Fruit fly (Drosophila melanogaster) whole organism, embryonic: Measurements from ENCODE around the gene CG45544.

Experiments used
- Asciz ChIP-seq: fragments of 200-800 bp; sonication (Bioruptor generic); optimal IDR thresholded peaks from 2 replicates; lab custom pipeline; 2017; ENCODE audit warnings: missing biosample characterization, mild to moderate bottlenecking, missing genetic modification characterization, missing genetic modification reagents
- B-H1 ChIP-seq: fragments of 200-800 bp; sonication (Bioruptor generic); IDR thresholded peaks from 3 replicates; pipeline ENCODE4 v1.3.6; 2022; ENCODE audit warnings: missing biosample characterization, missing genetic modification characterization
- CG11456 ChIP-seq: fragments of 200-800 bp; sonication (Bioruptor generic); IDR thresholded peaks from 3 replicates; pipeline ENCODE4 v1.3.6; 2022; ENCODE audit warnings: missing biosample characterization, missing genetic modification characterization
- CG12236 ChIP-seq: fragments of 200-800 bp; sonication (Bioruptor generic); optimal IDR thresholded peaks from 2 replicates; lab custom pipeline; 2016; ENCODE audit warnings: missing biosample characterization, missing genetic modification characterization
- CG12769 ChIP-seq: fragments of 200-800 bp; sonication (Bioruptor generic); optimal IDR thresholded peaks from 2 replicates; lab custom pipeline; 2019; ENCODE audit warnings: missing biosample characterization, mild to moderate bottlenecking, missing genetic modification characterization, moderate library complexity
- CG13624 ChIP-seq: fragments of 200-800 bp; sonication (Bioruptor generic); optimal IDR thresholded peaks from 2 replicates; lab custom pipeline; 2016; ENCODE audit warnings: missing biosample characterization, missing genetic modification characterization
- CG15011 ChIP-seq: fragments of 200-800 bp; sonication (Bioruptor generic); optimal IDR thresholded peaks from 3 replicates; lab custom pipeline; 2018; ENCODE audit warnings: missing biosample characterization, mild to moderate bottlenecking, missing genetic modification characterization
- CG1529 ChIP-seq: fragments of 200-800 bp; sonication (Bioruptor generic); optimal IDR thresholded peaks from 3 replicates; lab custom pipeline; 2018; ENCODE audit warnings: missing biosample characterization, missing genetic modification characterization
- CG1647 ChIP-seq: fragments of 200-800 bp; sonication (Bioruptor generic); optimal IDR thresholded peaks from 3 replicates; lab custom pipeline; 2016; ENCODE audit warnings: missing biosample characterization, missing genetic modification characterization
- CG18262 ChIP-seq: fragments of 200-800 bp; optimal IDR thresholded peaks from 3 replicates; lab custom pipeline; 2019; ENCODE audit warnings: missing biosample characterization, mild to moderate bottlenecking, missing genetic modification characterization, moderate library complexity
- CG2199 ChIP-seq: fragments of 200-800 bp; sonication (Bioruptor generic); IDR thresholded peaks from 3 replicates; pipeline ENCODE4 v1.3.6; 2022; ENCODE audit warnings: missing biosample characterization, missing genetic modification characterization
- CG2889 ChIP-seq: fragments of 200-800 bp; sonication (Bioruptor generic); IDR thresholded peaks from 3 replicates; pipeline ENCODE4 v1.3.6; 2022; ENCODE audit warnings: missing biosample characterization, missing genetic modification characterization
- CG3281 ChIP-seq: fragments of 200-800 bp; sonication (Bioruptor generic); optimal IDR thresholded peaks from 3 replicates; lab custom pipeline; 2017; ENCODE audit warnings: missing biosample characterization, mild to moderate bottlenecking, missing genetic modification characterization
- CG3407 ChIP-seq: fragments of 200-800 bp; sonication (Bioruptor generic); optimal IDR thresholded peaks from 2 replicates; lab custom pipeline; 2018; ENCODE audit warnings: missing biosample characterization, mild to moderate bottlenecking, missing genetic modification characterization
- CG6854 ChIP-seq: fragments of 200-800 bp; sonication (Bioruptor generic); optimal IDR thresholded peaks from 3 replicates; lab custom pipeline; 2017; ENCODE audit warnings: missing biosample characterization, mild to moderate bottlenecking, missing genetic modification characterization
- CG7928 ChIP-seq: fragments of 200-800 bp; sonication (Bioruptor generic); optimal IDR thresholded peaks from 2 replicates; lab custom pipeline; 2017; ENCODE audit warnings: missing biosample characterization, mild to moderate bottlenecking, missing genetic modification characterization
- CG8089 ChIP-seq: fragments of 200-800 bp; sonication (Bioruptor generic); optimal IDR thresholded peaks from 3 replicates; lab custom pipeline; 2016; ENCODE audit warnings: missing biosample characterization, missing genetic modification characterization
- CG9876 ChIP-seq: fragments of 200-800 bp; sonication (Bioruptor generic); optimal IDR thresholded peaks from 2 replicates; lab custom pipeline; 2016; ENCODE audit warnings: missing biosample characterization, missing genetic modification characterization
- Dek ChIP-seq: fragments of 200-800 bp; sonication (Bioruptor generic); optimal IDR thresholded peaks from 3 replicates; lab custom pipeline; 2019; ENCODE audit warnings: missing biosample characterization, mild to moderate bottlenecking, missing genetic modification characterization, moderate library complexity
- E2f1 ChIP-seq: fragments of 200-800 bp; sonication (Bioruptor generic); IDR thresholded peaks from 2 replicates; pipeline ENCODE4 v1.3.6; 2022; ENCODE audit warnings: missing biosample characterization, missing genetic modification characterization
- E2f2 ChIP-seq: fragments of 200-800 bp; sonication (Bioruptor generic); IDR thresholded peaks from 2 replicates; pipeline ENCODE4 v1.3.6; 2022; ENCODE audit warnings: missing biosample characterization, missing genetic modification characterization
- Gug ChIP-seq: fragments of 200-800 bp; sonication (Bioruptor generic); IDR thresholded peaks from 4 replicates; pipeline ENCODE4 v1.3.6; 2022; ENCODE audit warnings: missing biosample characterization, missing genetic modification characterization
- HLHmδ ChIP-seq: fragments of 200-800 bp; sonication (Bioruptor generic); optimal IDR thresholded peaks from 2 replicates; lab custom pipeline; 2018; ENCODE audit warnings: missing biosample characterization, mild to moderate bottlenecking, missing genetic modification characterization, moderate library complexity
- Kr ChIP-seq: fragments of 200-800 bp; sonication (Bioruptor generic); optimal IDR thresholded peaks from 2 replicates; lab custom pipeline; 2017; ENCODE audit warnings: missing biosample characterization, mild to moderate bottlenecking, missing genetic modification characterization
- Neu2 ChIP-seq: fragments of 200-800 bp; sonication (Bioruptor generic); optimal IDR thresholded peaks from 3 replicates; lab custom pipeline; 2016; ENCODE audit warnings: missing biosample characterization, missing genetic modification characterization, borderline replicate concordance
- PHDP ChIP-seq: fragments of 200-800 bp; sonication (Bioruptor generic); optimal IDR thresholded peaks from 3 replicates; lab custom pipeline; 2018; ENCODE audit warnings: missing biosample characterization, mild to moderate bottlenecking, missing genetic modification characterization, moderate library complexity
- Taf1 ChIP-seq: fragments of 200-800 bp; sonication (Bioruptor generic); IDR thresholded peaks from 2 replicates; pipeline ENCODE4 v1.3.6; 2022; ENCODE audit warnings: missing biosample characterization, missing genetic modification characterization
- aop ChIP-seq: fragments of 200-800 bp; sonication (Bioruptor generic); IDR thresholded peaks from 2 replicates; pipeline ENCODE4 v1.3.6; 2022; ENCODE audit warnings: missing biosample characterization, missing genetic modification characterization
- chm ChIP-seq: fragments of 200-800 bp; sonication (Bioruptor generic); IDR thresholded peaks from 2 replicates; pipeline ENCODE4 v1.3.6; 2022; ENCODE audit warnings: missing biosample characterization, missing genetic modification characterization
- corto ChIP-seq: fragments of 200-800 bp; sonication (Bioruptor generic); optimal IDR thresholded peaks from 2 replicates; lab custom pipeline; 2016; ENCODE audit warnings: missing biosample characterization, mild to moderate bottlenecking, missing genetic modification characterization, moderate library complexity
- cwo ChIP-seq: fragments of 200-800 bp; sonication (Bioruptor generic); optimal IDR thresholded peaks from 3 replicates; lab custom pipeline; 2017; ENCODE audit warnings: missing biosample characterization, missing genetic modification characterization, mild to moderate bottlenecking, moderate library complexity, missing genetic modification reagents
- fd102C ChIP-seq: fragments of 200-800 bp; sonication (Bioruptor generic); optimal IDR thresholded peaks from 2 replicates; lab custom pipeline; 2018; ENCODE audit warnings: missing biosample characterization, mild to moderate bottlenecking, missing genetic modification characterization, moderate library complexity
- fu2 ChIP-seq: fragments of 200-800 bp; sonication (Bioruptor generic); optimal IDR thresholded peaks from 2 replicates; lab custom pipeline; 2016; ENCODE audit warnings: missing biosample characterization, missing genetic modification characterization
- gem ChIP-seq: fragments of 200-800 bp; sonication (Bioruptor generic); optimal IDR thresholded peaks from 2 replicates; lab custom pipeline; 2019; ENCODE audit warnings: missing biosample characterization, mild to moderate bottlenecking, missing genetic modification characterization, moderate library complexity
- hbn ChIP-seq: fragments of 200-800 bp; sonication (Bioruptor generic); IDR thresholded peaks from 2 replicates; pipeline ENCODE4 v1.3.6; 2022; ENCODE audit warnings: missing biosample characterization, missing genetic modification characterization; ENCODE audit not compliant: partially characterized antibody
- insv ChIP-seq, 2 experiments: fragments of 200-800 bp; sonication (Bioruptor generic); optimal IDR thresholded peaks; 3 replicates each; lab custom pipeline; 2016 to 2018; ENCODE audit warnings: missing biosample characterization in 2 of 2, missing genetic modification characterization in 2 of 2
- inv ChIP-seq: fragments of 200-800 bp; sonication (Bioruptor generic); IDR thresholded peaks from 2 replicates; pipeline ENCODE4 v1.3.6; 2022; ENCODE audit warnings: missing biosample characterization, missing genetic modification characterization; ENCODE audit not compliant: partially characterized antibody
- lbe ChIP-seq: fragments of 200-800 bp; sonication (Bioruptor generic); optimal IDR thresholded peaks from 2 replicates; lab custom pipeline; 2016; ENCODE audit warnings: missing biosample characterization, mild to moderate bottlenecking, missing genetic modification characterization
- lilli ChIP-seq: fragments of 200-800 bp; sonication (Bioruptor generic); optimal IDR thresholded peaks from 3 replicates; lab custom pipeline; 2016; ENCODE audit warnings: missing biosample characterization, missing genetic modification characterization
- mld ChIP-seq: fragments of 200-800 bp; sonication (Bioruptor generic); IDR thresholded peaks from 3 replicates; pipeline ENCODE4 v1.3.6; 2022; ENCODE audit warnings: missing biosample characterization, missing genetic modification characterization; ENCODE audit not compliant: partially characterized antibody
- psq ChIP-seq: fragments of 200-800 bp; sonication (Bioruptor generic); optimal IDR thresholded peaks from 2 replicates; lab custom pipeline; 2017; ENCODE audit warnings: missing biosample characterization, missing genetic modification characterization
- salm ChIP-seq: fragments of 200-800 bp; sonication (Bioruptor generic); optimal IDR thresholded peaks from 2 replicates; lab custom pipeline; 2018; ENCODE audit warnings: missing biosample characterization, mild to moderate bottlenecking, missing genetic modification characterization
- stc ChIP-seq: fragments of 200-800 bp; sonication (Bioruptor generic); IDR thresholded peaks from 2 replicates; pipeline ENCODE4 v1.3.6; 2022; ENCODE audit warnings: missing biosample characterization, missing genetic modification characterization
- tap ChIP-seq: fragments of 200-800 bp; optimal IDR thresholded peaks from 3 replicates; lab custom pipeline; 2019; ENCODE audit warnings: missing biosample characterization, mild to moderate bottlenecking, missing genetic modification characterization, moderate library complexity
- tll ChIP-seq, 2 experiments: fragments of 200-800 bp in 1 of 2; fragments of >200 bp in 1 of 2; sonication (Bioruptor generic) in 1 of 2; optimal IDR thresholded peaks; 2 replicates each; lab custom pipeline; 2017 to 2019; ENCODE audit warnings: missing biosample characterization in 2 of 2, missing genetic modification characterization in 2 of 2, mild to moderate bottlenecking in 1 of 2, moderate library complexity in 1 of 2
- tx ChIP-seq: fragments of 200-800 bp; sonication (Bioruptor generic); optimal IDR thresholded peaks from 2 replicates; lab custom pipeline; 2016; ENCODE audit warnings: missing biosample characterization, missing genetic modification characterization
- vnd ChIP-seq: fragments of 200-800 bp; sonication (Bioruptor generic); IDR thresholded peaks from 3 replicates; pipeline ENCODE4 v1.3.6; 2022; ENCODE audit warnings: missing biosample characterization, missing genetic modification characterization; ENCODE audit not compliant: partially characterized antibody
- wdn ChIP-seq: fragments of 200-800 bp; sonication (Bioruptor generic); IDR thresholded peaks from 2 replicates; pipeline ENCODE4 v1.3.6; 2022; ENCODE audit warnings: missing biosample characterization, missing genetic modification characterization
- zen ChIP-seq: fragments of 200-800 bp; sonication (Bioruptor generic); optimal IDR thresholded peaks from 3 replicates; lab custom pipeline; 2018; ENCODE audit warnings: missing biosample characterization, mild to moderate bottlenecking, missing genetic modification characterization, moderate library complexity

Gene CG45544

dm6 chr3R:29207012-29207656 lies 49.2 kb upstream of the CG45544 start (continued):
- TF ChIP-seq hbn (GFP tag; lab: Robert Waterston, UW) (no peak), CG1529 (no peak), CG2889 (GFP tag; lab: Robert Waterston, UW) (peak; percentile 24; the same call in 1 of the 3 replicates), insv (GFP tag; optimal IDR thresholded peaks at IDR 0.05; lab: Kevin White, UChicago) (no peak), CG12236 (GFP tag; lab: Kevin White, UChicago) (no peak), lbe (peak; percentile 75), CG6854 (GFP tag; lab: Kevin White, UChicago) (peak; percentile 24), CG15011 (GFP tag; lab: Kevin White, UChicago) (no peak), CG3281 (GFP tag; lab: Kevin White, UChicago) (peak; percentile 59), psq (GFP tag; lab: Kevin White, UChicago) (no peak), CG9876 (GFP tag; lab: Kevin White, UChicago) (no peak), wdn (GFP tag; lab: Robert Waterston, UW) (peak; percentile 45; the same call in 1 of the 2 replicates), Gug (GFP tag; lab: Robert Waterston, UW) (peak; percentile 72; the same call in 3 of the 4 replicates), PHDP (tag; lab: Kevin White, UChicago) (peak; percentile 60), Asciz (GFP tag; lab: Kevin White, UChicago) (peak; percentile 29), zen (tag; lab: Kevin White, UChicago) (peak; percentile 3), B-H1 (GFP tag; lab: Robert Waterston, UW) (peak; percentile 73), Dek (peak; percentile 55), lilli (GFP tag; lab: Kevin White, UChicago) (peak; percentile 45), HLHmδ (GFP tag; lab: Kevin White, UChicago) (no peak), CG7928 (GFP tag; lab: Kevin White, UChicago) (peak; percentile 11), gem (tag; lab: Kevin White, UChicago) (peak; percentile 79), chm (peak; percentile 24; the same call in 1 of the 2 replicates), fd102C (no peak), CG8089 (no peak), E2f2 (GFP tag; lab: Robert Waterston, UW) (peak; percentile 38; the same call in 1 of the 2 replicates), CG2199 (GFP tag; lab: Robert Waterston, UW) (no peak), stc (GFP tag; lab: Robert Waterston, UW) (peak; percentile 57), fu2 (GFP tag; lab: Kevin White, UChicago) (no peak), vnd (GFP tag; lab: Robert Waterston, UW) (no peak), tll (GFP tag; optimal IDR thresholded peaks at IDR 0.05; lab: Kevin White, UChicago) (no peak), tx (no peak), cwo (GFP tag; lab: Kevin White, UChicago) (peak; percentile 24), corto (GFP tag; lab: Kevin White, UChicago) (no peak), CG1647 (no peak), CG12769 (tag; lab: Kevin White, UChicago) (no peak), Taf1 (GFP tag; lab: Robert Waterston, UW) (0 out of 2 replicates have a peak, but pooled peaks have one; percentile 14), CG13624 (no peak), CG18262 (tag; lab: Kevin White, UChicago) (peak; percentile 39), E2f1 (peak; percentile 62), Kr (GFP tag; lab: Kevin White, UChicago) (no peak), Neu2 (GFP tag; lab: Kevin White, UChicago) (no peak), aop (GFP tag; lab: Robert Waterston, UW) (no peak), CG11456 (GFP tag; lab: Robert Waterston, UW) (peak; percentile 74), inv (GFP tag; lab: Robert Waterston, UW) (no peak), mld (GFP tag; lab: Robert Waterston, UW) (no peak), tap (tag; lab: Kevin White, UChicago) (peak; percentile 56), salm (tag; lab: Kevin White, UChicago) (no peak), CG3407 (GFP tag; lab: Kevin White, UChicago) (peak; percentile 5)
